Worm (Caenorhabditis elegans) whole organism, L3 larva: ENCODE data around the gene T25E4.1.

Experiments used
- R02D3.7 ChIP-seq: fragments of 150-350 bp; optimal IDR thresholded peaks from 2 replicates; lab custom pipeline; 2014; ENCODE audit warnings: missing biosample characterization, missing genetic modification characterization
- ama-1 ChIP-seq: fragments of 150-350 bp; optimal IDR thresholded peaks from 2 replicates; lab custom pipeline; 2018
- ceh-28 ChIP-seq: fragments of 150-350 bp; optimal IDR thresholded peaks from 2 replicates; lab custom pipeline; 2014; ENCODE audit warnings: missing biosample characterization, missing genetic modification reagents, missing genetic modification characterization
- elt-1 ChIP-seq: fragments of 150-350 bp; optimal IDR thresholded peaks from 2 replicates; lab custom pipeline; 2014; ENCODE audit warnings: missing biosample characterization, missing genetic modification characterization
- nhr-25 ChIP-seq: sonication (generic microtip); optimal IDR thresholded peaks from 2 replicates; lab custom pipeline; 2017; ENCODE audit warnings: missing biosample characterization, missing genetic modification characterization
- nhr-77 ChIP-seq: fragments of 150-350 bp; optimal IDR thresholded peaks from 2 replicates; lab custom pipeline; 2014; ENCODE audit warnings: missing biosample characterization, missing genetic modification characterization
- pqm-1 ChIP-seq: fragments of 150-350 bp; optimal IDR thresholded peaks from 2 replicates; lab custom pipeline; 2017; ENCODE audit warnings: missing biosample characterization, missing genetic modification characterization, inconsistent platforms
- tbx-2 ChIP-seq: sonication (generic microtip); optimal IDR thresholded peaks from 2 replicates; lab custom pipeline; 2016; ENCODE audit warnings: mild to moderate bottlenecking, missing genetic modification characterization, missing compliant biosample characterization
- unc-39 ChIP-seq: sonication (generic microtip); optimal IDR thresholded peaks from 4 replicates; lab custom pipeline; 2017; ENCODE audit warnings: missing biosample characterization, missing genetic modification characterization
- ztf-11 ChIP-seq: fragments of 150-350 bp; optimal IDR thresholded peaks from 2 replicates; lab custom pipeline; 2014; ENCODE audit warnings: missing biosample characterization, missing genetic modification characterization

DNA sequence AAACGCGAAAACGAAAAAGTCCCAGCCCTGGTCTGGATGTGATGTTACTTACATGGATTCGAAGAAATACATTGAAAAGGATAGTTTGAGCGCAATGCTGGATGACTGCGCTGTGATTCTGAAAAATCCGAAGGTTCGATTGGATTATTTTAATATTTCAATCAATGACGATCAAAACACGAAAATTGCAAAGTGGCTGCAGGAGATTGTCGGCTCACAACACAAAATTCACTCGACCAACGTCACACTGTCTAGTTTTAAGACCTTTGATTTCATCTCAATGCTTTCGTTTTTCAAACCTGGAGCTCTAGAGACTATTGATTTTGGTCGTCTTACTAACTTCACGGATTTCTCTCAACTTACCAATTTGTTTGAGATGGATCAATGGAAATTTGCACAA is 26.6 kb upstream of the T25E4.1 start, which contains the start of gene C17C3.5:
- no peak for TF ChIP-seq tbx-2
- no peak for TF ChIP-seq nhr-77
- TF ChIP-seq elt-1 = no peak
- no peak for TF ChIP-seq ama-1 (lab: Kevin White, UChicago)
- TF ChIP-seq ztf-11 (tag; lab: Kevin White, UChicago) = no peak
- TF ChIP-seq R02D3.7 (tag; lab: Kevin White, UChicago) = no peak
- TF ChIP-seq ceh-28 (tag; lab: Kevin White, UChicago) = no peak
- TF ChIP-seq unc-39 (tag; lab: Kevin White, UChicago) = no peak
- TF ChIP-seq nhr-25 (tag; lab: Kevin White, UChicago) = no peak
- no peak for TF ChIP-seq pqm-1 (tag; lab: Kevin White, UChicago)
